Fruit fly (Drosophila melanogaster) Kc167 (cell line): Measurements from ENCODE around the gene Mpcp2.

Experiments
- Myc ChIP-seq: fragments of >200 bp; optimal IDR thresholded peaks from 2 replicates; lab custom pipeline; 2017; ENCODE audit warnings: missing external identifiers
- Sin3A ChIP-seq: fragments of >200 bp; optimal IDR thresholded peaks from 2 replicates; lab custom pipeline; 2018; ENCODE audit warnings: missing external identifiers
- h ChIP-seq: fragments of >200 bp; optimal IDR thresholded peaks from 3 replicates; lab custom pipeline; 2018; ENCODE audit warnings: missing external identifiers
- insv ChIP-seq: fragments of >200 bp; optimal IDR thresholded peaks from 3 replicates; lab custom pipeline; 2018; ENCODE audit warnings: missing external identifiers
- psq ChIP-seq: fragments of >200 bp; optimal IDR thresholded peaks from 2 replicates; lab custom pipeline; 2017; ENCODE audit warnings: missing external identifiers
- ttk ChIP-seq: sonication (Bioruptor generic); optimal IDR thresholded peaks from 2 replicates; lab custom pipeline; 2017; ENCODE audit warnings: missing external identifiers

The Mpcp2 gene

dm6 chr3L:14564404-14564803, 27.0 kb downstream of the Mpcp2 start:
- no peak for TF ChIP-seq Myc (lab: Kevin White, UChicago)
- no peak for TF ChIP-seq Sin3A

- TF ChIP-seq insv (lab: Kevin White, UChicago) (no peak), psq (lab: Kevin White, UChicago) (no peak), Myc (lab: Kevin White, UChicago) (no peak), h (lab: Kevin White, UChicago) (no peak), ttk (lab: Kevin White, UChicago) (no peak), Sin3A (no peak)
These were observed 27.7 kb downstream of the Mpcp2 start for dm6 chr3L:14565134-14565587.

DNA sequence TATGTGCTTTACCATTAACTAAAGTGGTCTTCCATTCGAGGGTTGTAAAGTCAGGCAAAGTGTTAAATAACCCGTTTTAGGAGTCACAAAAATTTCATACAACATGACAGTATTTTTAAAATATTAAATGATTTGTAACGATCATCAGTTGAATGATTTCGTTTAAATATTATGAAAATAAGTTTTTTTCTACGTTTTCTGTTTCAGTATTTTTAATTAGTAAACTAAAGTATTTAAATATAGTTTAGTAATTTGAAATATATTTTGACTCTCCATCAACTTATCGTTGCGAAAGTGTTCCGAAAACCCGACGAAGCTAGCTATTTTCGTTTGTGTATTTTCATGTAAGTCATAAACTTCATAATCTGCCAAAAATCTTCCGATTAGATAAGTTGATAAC, 29.7 kb downstream of the Mpcp2 start, which contains the start of gene CG42758:
CG42758 (plus strand) TSS at position 301 of the 400 bp plus-strand sequence.
- TF ChIP-seq ttk (lab: Kevin White, UChicago) (no peak), Myc (lab: Kevin White, UChicago) (no peak), h (lab: Kevin White, UChicago) (no peak), Sin3A (no peak)

dm6 chr3L:14569620-14570537, 32.4 kb downstream of the Mpcp2 start:
- TF ChIP-seq Myc (lab: Kevin White, UChicago) = no peak
- no peak for TF ChIP-seq psq (lab: Kevin White, UChicago)
- TF ChIP-seq ttk (lab: Kevin White, UChicago) = no peak
- TF ChIP-seq Sin3A = no peak
- TF ChIP-seq h (lab: Kevin White, UChicago) = no peak
- no peak for TF ChIP-seq insv (lab: Kevin White, UChicago)

DNA sequence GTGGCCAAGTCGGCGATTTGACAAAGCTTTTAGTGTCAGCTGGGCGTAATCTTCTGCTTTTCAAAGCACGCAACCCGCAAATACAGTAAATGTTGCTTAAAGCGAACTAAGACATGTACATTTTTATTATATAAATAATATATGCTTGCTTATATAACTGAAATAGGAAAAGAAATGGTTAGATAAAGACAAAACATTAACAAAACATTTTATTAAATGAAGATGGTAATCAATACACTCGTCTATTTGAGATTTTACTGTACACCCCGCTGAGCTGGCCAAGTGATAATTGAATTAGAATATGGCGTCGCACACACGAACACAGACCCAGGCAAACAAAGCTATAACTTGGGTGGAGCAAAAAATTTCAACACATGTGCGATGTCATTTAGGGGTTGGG, 37.2 kb downstream of the Mpcp2 start:
- TF ChIP-seq psq (lab: Kevin White, UChicago) (no peak), Sin3A (no peak), h (lab: Kevin White, UChicago) (no peak), Myc (lab: Kevin White, UChicago) (no peak), insv (lab: Kevin White, UChicago) (no peak), ttk (lab: Kevin White, UChicago) (no peak)

- TF ChIP-seq insv (lab: Kevin White, UChicago) = no peak
- no peak for TF ChIP-seq psq (lab: Kevin White, UChicago)
- no peak for TF ChIP-seq h (lab: Kevin White, UChicago)
- TF ChIP-seq Myc (lab: Kevin White, UChicago) = no peak
- TF ChIP-seq ttk (lab: Kevin White, UChicago) = no peak
- TF ChIP-seq Sin3A = no peak
These were observed 38.5 kb downstream of the Mpcp2 start for dm6 chr3L:14575974-14576373.

dm6 chr3L:14578896-14579295, 41.4 kb downstream of the Mpcp2 start:
- TF ChIP-seq insv (lab: Kevin White, UChicago) = no peak
- TF ChIP-seq Myc (lab: Kevin White, UChicago) = no peak
- TF ChIP-seq psq (lab: Kevin White, UChicago) = no peak
- TF ChIP-seq h (lab: Kevin White, UChicago) = no peak
- no peak for TF ChIP-seq Sin3A
- TF ChIP-seq ttk (lab: Kevin White, UChicago) = no peak

dm6 chr3L:14580294-14580693, 42.8 kb downstream of the Mpcp2 start:
- TF ChIP-seq Sin3A (no peak), h (lab: Kevin White, UChicago) (no peak), insv (lab: Kevin White, UChicago) (no peak), ttk (lab: Kevin White, UChicago) (no peak), psq (lab: Kevin White, UChicago) (no peak), Myc (lab: Kevin White, UChicago) (no peak)

DNA sequence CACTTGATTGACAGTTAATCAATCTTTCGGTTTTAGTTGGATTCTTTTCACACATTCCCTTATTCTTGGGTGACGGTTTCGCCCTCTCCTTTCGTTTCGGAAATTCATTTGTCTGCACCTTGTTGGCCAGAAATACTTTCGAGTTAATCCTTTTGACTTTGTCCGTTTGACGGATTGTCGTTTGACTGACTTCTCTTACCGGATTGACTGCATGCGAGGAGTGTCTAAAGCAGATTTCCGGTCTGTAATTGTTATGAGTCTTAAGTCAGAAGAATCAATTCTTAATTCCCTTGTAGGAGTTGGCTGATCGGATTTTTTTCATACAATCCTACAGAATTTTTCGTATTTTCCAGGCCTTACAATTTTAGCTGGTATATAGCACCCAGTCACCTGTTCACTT, 45.3 kb downstream of the Mpcp2 start:
- TF ChIP-seq Myc (lab: Kevin White, UChicago) = no peak
- no peak for TF ChIP-seq ttk (lab: Kevin White, UChicago)
- TF ChIP-seq h (lab: Kevin White, UChicago) = no peak
- TF ChIP-seq Sin3A = no peak
- TF ChIP-seq psq (lab: Kevin White, UChicago) = no peak
- TF ChIP-seq insv (lab: Kevin White, UChicago) = no peak

dm6 chr3L:14583803-14584202, 46.4 kb downstream of the Mpcp2 start:
- TF ChIP-seq Sin3A = no peak
- no peak for TF ChIP-seq psq (lab: Kevin White, UChicago)
- TF ChIP-seq Myc (lab: Kevin White, UChicago) = no peak
- TF ChIP-seq ttk (lab: Kevin White, UChicago) = no peak
- no peak for TF ChIP-seq h (lab: Kevin White, UChicago)
- TF ChIP-seq insv (lab: Kevin White, UChicago) = no peak
